Fruit fly (Drosophila melanogaster): Measurements from ENCODE around the gene yellow-f.
A peak's percentile ranks its signal among the peaks of the same experiment; 100 is the strongest.

DNA sequence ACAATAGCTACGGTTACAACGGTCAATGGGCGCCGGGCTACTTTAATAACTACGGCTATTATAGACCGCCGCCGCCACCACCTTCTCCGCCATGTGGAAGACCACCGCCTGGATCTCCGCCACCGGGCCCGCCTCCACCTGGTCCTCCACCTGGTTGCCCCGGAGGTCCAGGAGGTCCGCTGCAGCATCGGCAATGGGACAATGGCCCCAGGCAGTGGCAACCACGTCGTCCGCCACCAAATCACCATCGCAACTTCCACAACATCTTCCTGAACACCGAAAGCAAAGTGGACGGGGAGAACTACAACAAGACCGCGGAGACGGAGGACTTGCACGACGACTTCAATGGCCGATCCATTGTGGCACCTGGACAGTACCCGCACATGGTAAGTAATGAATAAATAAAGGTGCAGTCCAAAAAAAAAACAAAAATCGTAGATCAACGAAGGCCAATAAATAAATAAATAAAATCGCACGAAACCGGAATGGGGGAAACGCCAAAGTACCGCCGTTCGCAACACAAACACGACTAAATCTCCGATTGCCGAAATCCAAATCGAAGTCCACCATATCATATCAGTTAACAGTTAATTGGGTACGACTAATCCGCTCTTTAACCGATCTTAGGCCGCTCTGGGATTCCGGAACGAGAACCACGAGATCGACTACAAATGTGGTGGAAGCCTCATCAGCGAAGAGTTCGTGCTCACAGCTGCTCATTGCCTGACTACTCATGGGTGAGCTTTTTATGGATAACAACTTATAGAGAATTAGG is 49.4 kb upstream of the yellow-f start, which contains the start of gene snk:
- TF ChIP-seq CG5204 (GFP tag; optimal IDR thresholded peaks at IDR 0.05) = no peak
- TF ChIP-seq pad (GFP tag; optimal IDR thresholded peaks at IDR 0.05) = peak; percentile 63
- no peak for TF ChIP-seq CG14711 (tag; optimal IDR thresholded peaks at IDR 0.05)
- TF ChIP-seq Crg-1 (GFP tag; optimal IDR thresholded peaks at IDR 0.05) = no peak
- no peak for TF ChIP-seq bab1 (GFP tag; optimal IDR thresholded peaks at IDR 0.05)
- TF ChIP-seq CG11617 (GFP tag; optimal IDR thresholded peaks at IDR 0.05) = no peak
- no peak for TF ChIP-seq kay (GFP tag; ENCODE audit: borderline replicate concordance)
- TF ChIP-seq Clk (GFP tag; optimal IDR thresholded peaks at IDR 0.05) = no peak
- TF ChIP-seq CG12768 (GFP tag; optimal IDR thresholded peaks at IDR 0.05) = no peak
- no peak for TF ChIP-seq CG33017 (tag; optimal IDR thresholded peaks at IDR 0.05)
- TF ChIP-seq CG1620 (GFP tag; optimal IDR thresholded peaks at IDR 0.05) = no peak
- peak; percentile 20 for TF ChIP-seq ovo (GFP tag; optimal IDR thresholded peaks at IDR 0.05)
- TF ChIP-seq Mnt (GFP tag; optimal IDR thresholded peaks at IDR 0.05) = no peak
- TF ChIP-seq Hr96 (GFP tag; optimal IDR thresholded peaks at IDR 0.05) = no peak

Measured in whole organism, adult.